Worm (Caenorhabditis elegans) whole organism, L4/young adult: Measurements from ENCODE around the gene pals-29.

ENCODE experiments used
- W03F9.2 ChIP-seq: fragments of 150-350 bp; optimal IDR thresholded peaks from 2 replicates; lab custom pipeline; 2014; ENCODE audit warnings: missing biosample characterization, missing genetic modification characterization
- dao-5 ChIP-seq: sonication (generic microtip); optimal IDR thresholded peaks from 2 replicates; lab custom pipeline; 2016; ENCODE audit warnings: missing genotype, missing genetic modification characterization, moderate library complexity, missing compliant biosample characterization
- him-1 ChIP-seq: sonication (generic microtip); optimal IDR thresholded peaks from 2 replicates; lab custom pipeline; 2016; ENCODE audit warnings: missing genotype, missing genetic modification reagents, missing genetic modification characterization, missing compliant biosample characterization

Gene pals-29

ce11 chrIV:14542517-14542916 lies at the start of gene pals-29:
pals-29 (minus strand) TSS chrIV:14542617.
- TF ChIP-seq W03F9.2 (tag; lab: Kevin White, UChicago) (no peak), him-1 (tag; lab: Kevin White, UChicago) (no peak), dao-5 (tag; lab: Kevin White, UChicago) (no peak)

ce11 chrIV:14587589-14587988 lies 45.2 kb upstream of the pals-29 start:
- TF ChIP-seq dao-5 (tag; lab: Kevin White, UChicago) (no peak), W03F9.2 (tag; lab: Kevin White, UChicago) (no peak), him-1 (tag; lab: Kevin White, UChicago) (no peak)

DNA sequence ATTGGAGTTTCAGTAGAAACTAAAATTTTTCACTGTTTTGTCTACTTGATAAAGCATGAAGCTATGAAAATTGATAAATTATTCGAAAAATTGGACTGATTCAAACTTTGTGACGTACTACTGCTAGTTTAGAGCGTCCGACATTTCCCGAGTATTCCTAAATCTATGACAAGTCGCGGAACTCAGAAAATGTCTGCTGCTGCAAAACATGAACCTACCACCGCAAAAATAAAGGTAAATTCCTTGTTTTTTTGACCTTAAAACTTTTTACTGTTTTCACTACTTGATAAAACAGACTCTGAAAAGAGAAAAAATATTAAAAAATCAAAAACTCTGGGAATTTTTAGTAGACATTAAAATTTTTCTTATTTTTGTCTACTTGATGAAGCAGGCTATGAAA lies 44.3 kb upstream of the pals-29 start:
- no peak for TF ChIP-seq W03F9.2 (tag; lab: Kevin White, UChicago)
- no peak for TF ChIP-seq dao-5 (tag; lab: Kevin White, UChicago)
- TF ChIP-seq him-1 (tag; lab: Kevin White, UChicago) = no peak

DNA sequence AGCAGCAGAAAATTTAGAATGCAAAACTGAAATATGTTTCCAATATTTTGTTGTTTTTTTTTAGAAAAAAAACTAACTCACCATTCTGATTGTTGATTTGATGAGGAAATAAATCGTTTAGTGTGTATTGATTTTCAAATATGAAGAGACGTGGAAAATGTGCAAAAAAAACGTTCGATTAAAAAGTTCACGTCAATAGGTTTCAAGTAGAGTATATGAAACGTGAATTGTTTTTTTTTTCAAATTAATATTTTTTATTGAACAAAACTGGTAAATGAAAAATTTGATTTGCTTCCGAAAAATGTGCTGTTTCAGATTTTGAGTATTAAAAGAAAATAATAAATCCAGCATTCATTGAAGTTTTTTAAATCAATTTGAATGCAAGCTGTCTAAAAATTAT lies 38.5 kb upstream of the pals-29 start, which contains the start of gene irld-18:
Gene irld-18 (minus strand): TSS at position 101 of the 400 bp plus-strand sequence.
- no peak for TF ChIP-seq him-1 (tag; lab: Kevin White, UChicago)

ce11 chrIV:14578650-14579193 lies 36.3 kb upstream of the pals-29 start, which contains the start of gene Y57G11B.8:
Y57G11B.8 (minus strand) TSS chrIV:14578700.
- TF ChIP-seq dao-5 (tag; lab: Kevin White, UChicago) (no peak), W03F9.2 (tag; lab: Kevin White, UChicago) (no peak), him-1 (tag; lab: Kevin White, UChicago) (no peak)

- no peak for TF ChIP-seq W03F9.2 (tag; lab: Kevin White, UChicago)
Observed at ce11 chrIV:14576471-14576870, 34.1 kb upstream of the pals-29 start.

DNA sequence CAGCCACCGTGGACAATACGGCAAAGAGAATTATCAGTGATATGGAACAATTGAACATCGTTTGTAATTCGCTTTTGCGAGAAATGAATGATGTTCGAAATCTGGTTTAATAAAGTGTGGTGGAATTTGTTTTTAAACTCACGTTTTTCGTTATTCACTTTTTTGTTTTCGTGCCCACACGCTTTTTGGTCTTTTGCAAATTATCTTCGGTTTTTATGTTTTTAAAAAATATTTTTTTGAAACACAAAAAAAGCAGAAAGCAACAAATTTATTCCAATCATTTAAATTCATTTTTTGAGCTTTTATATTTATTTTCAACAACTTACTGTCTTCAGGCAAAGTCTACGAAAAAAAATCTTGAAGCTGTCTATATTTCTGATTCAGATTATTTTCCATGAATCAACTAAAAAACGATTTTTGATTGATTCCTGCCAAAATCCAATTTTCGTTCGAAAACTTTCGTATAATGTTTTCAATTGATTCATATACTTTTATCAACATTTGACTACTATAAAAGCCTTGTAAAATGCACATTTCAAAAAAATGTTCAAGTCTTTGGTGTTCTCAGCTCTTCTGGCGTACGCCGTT lies 32.0 kb upstream of the pals-29 start, which contains the start of the genes Y57G11B.3 and Y57G11B.5:
Gene Y57G11B.3 (minus strand): TSS at position 101 of the 588 bp plus-strand sequence.
Gene Y57G11B.5 (plus strand): TSS at position 538 of the 588 bp plus-strand sequence.
- TF ChIP-seq him-1 (tag; lab: Kevin White, UChicago) (no peak), dao-5 (tag; lab: Kevin White, UChicago) (no peak), W03F9.2 (tag; lab: Kevin White, UChicago) (no peak)

- TF ChIP-seq dao-5 (tag; lab: Kevin White, UChicago) = no peak
Observed at ce11 chrIV:14573068-14573467, 30.7 kb upstream of the pals-29 start.

DNA sequence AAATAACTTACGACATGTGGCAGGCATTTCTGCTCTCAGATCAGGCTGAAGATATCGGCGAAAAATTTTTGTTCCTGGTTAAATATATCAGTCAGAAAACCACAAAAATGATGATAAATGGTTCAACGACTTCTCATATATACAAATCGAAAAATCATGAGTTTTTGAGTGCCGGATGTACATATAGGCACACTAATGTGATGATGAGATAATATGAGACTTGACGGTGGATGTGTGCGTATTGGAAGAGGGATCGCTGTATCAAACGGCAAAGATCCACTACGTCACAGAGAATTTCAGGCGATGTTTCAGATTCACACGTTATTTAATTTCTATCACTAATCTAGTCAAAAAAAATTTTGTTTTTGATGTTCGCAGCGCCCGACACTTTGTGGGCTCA lies 30.2 kb upstream of the pals-29 start, which contains the start of gene glb-34:
Gene glb-34 (minus strand): TSS at position 101 of the 400 bp plus-strand sequence.
- TF ChIP-seq dao-5 (tag; lab: Kevin White, UChicago) = no peak
- TF ChIP-seq him-1 (tag; lab: Kevin White, UChicago) = no peak
- no peak for TF ChIP-seq W03F9.2 (tag; lab: Kevin White, UChicago)

DNA sequence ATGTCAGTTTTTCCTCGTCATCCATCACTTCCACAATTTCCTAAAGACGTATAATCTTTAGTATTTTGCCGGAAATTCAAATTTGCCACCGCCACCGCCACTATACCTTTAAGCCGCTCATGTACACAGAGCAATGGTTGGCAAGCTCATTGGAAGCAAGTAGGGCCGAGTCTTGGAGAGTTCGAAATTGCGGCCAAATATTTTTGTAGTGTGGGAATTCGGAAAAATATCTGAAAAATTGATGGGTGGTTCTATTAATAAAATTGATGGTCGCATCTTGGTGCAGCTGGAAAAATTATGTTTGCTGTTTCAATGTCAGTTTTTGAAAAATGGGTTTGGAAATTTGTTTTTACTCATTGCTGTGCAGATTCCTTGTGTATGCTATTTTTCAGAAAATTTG lies 29.2 kb upstream of the pals-29 start:
- no peak for TF ChIP-seq dao-5 (tag; lab: Kevin White, UChicago)
- TF ChIP-seq W03F9.2 (tag; lab: Kevin White, UChicago) = no peak
- no peak for TF ChIP-seq him-1 (tag; lab: Kevin White, UChicago)

DNA sequence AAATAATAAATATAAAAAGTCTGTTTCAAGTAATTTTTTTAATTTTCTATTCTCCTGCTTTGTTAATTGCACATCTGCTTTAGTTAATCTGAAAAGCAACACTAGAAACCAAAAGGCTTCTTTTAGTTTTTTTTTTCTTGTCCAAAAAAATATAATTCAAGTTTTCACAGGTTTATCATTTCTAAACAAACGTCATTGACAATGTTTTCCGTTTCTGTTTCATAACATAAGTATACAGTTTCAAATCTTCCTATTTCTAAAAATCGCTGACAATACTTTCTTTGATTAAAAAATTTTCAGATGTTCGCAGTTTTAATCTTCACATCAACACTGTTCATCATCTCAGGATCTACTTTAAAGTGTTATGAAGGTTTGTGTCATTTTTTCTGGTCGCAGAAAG lies 22.6 kb upstream of the pals-29 start, which contains the start of gene Y57G11B.2:
Gene Y57G11B.2 (plus strand): TSS at position 301 of the 400 bp plus-strand sequence.
- TF ChIP-seq dao-5 (tag; lab: Kevin White, UChicago) (no peak), W03F9.2 (tag; lab: Kevin White, UChicago) (no peak), him-1 (tag; lab: Kevin White, UChicago) (no peak)

DNA sequence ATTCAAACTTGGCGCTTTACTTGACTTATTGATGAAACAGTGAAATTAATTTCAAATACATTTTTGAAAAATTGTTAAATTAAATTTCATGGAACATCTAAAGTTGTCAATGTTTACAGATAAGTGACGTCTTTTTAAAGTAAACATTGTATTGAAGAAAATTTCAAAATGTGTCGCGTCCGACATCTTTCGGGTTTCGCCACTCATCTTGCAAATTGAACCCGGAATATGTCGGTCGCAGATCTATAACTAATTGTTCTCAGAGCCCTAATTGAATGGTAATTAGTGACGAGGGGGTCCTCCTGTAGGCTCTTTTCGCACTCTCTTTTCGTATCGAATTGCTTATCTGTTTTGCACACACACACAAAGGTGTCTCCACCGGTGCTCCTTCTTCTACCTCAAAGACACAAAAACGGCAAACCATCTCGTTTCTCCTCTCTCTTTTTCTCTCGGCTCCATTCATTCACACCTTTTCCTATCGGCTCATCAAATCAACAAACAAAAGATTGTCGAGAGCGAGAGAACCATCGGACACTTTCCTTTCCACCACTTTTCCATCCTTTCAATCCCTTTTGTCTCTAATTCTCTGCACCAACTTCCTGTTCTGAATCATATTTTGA lies 20.3 kb upstream of the pals-29 start:
- TF ChIP-seq W03F9.2 (tag; lab: Kevin White, UChicago) (no peak), dao-5 (tag; lab: Kevin White, UChicago) (no peak), him-1 (tag; lab: Kevin White, UChicago) (no peak)

DNA sequence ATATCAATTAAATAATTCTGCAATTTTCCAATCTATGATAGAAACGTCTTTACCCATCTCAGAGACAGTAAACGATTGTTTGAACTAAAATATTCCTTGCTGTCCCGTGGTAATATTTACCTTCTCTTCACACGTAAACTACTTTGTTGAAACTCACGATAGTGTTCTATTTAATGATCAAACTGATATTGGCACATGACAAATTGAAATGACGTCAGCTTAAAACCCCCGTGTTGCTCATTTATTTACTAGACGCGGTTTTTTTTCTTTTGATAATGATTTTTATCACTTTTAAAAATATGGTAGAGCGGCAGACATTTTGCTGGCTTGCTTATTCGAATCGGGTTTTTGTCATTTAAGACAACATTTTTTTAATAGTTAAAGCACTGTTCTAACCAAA lies 19.3 kb upstream of the pals-29 start:
- TF ChIP-seq W03F9.2 (tag; lab: Kevin White, UChicago) = no peak
- no peak for TF ChIP-seq dao-5 (tag; lab: Kevin White, UChicago)
- no peak for TF ChIP-seq him-1 (tag; lab: Kevin White, UChicago)

DNA sequence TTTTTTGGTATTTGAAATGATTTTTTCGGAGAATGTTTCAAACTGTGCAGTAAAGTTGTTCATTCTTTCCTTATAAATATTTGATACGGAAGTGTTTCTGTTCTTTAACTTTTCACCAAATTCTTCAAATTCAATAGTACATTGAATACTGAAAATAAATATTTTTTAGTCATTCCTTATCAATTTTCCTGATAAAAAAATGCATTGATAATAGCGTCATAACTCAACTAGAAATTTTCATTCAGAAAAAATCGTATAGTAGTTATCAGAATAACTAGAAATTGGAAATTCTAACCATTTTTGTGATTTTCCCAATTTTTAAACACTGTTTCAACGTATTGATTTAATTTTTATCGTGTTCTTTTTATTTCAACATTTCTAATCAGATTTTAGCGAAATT lies 16.9 kb upstream of the pals-29 start:
- no peak for TF ChIP-seq W03F9.2 (tag; lab: Kevin White, UChicago)
- no peak for TF ChIP-seq him-1 (tag; lab: Kevin White, UChicago)
- no peak for TF ChIP-seq dao-5 (tag; lab: Kevin White, UChicago)
